Worm (Caenorhabditis elegans) whole organism, young adult: ENCODE data around the gene mnk-1.

Source experiments
- F55B11.4 ChIP-seq: sonication (generic microtip); optimal IDR thresholded peaks from 2 replicates; lab custom pipeline; 2016; ENCODE audit warnings: missing compliant biosample characterization, missing genetic modification characterization, borderline replicate concordance; ENCODE audit not compliant: insufficient read depth
- K12H6.12 ChIP-seq: fragments of 200-800 bp; sonication (Bioruptor generic); optimal IDR thresholded peaks from 2 replicates; lab custom pipeline; 2018; ENCODE audit warnings: mild to moderate bottlenecking, missing genetic modification characterization, missing compliant biosample characterization
- Y53F4B.3 ChIP-seq: fragments of 200-800 bp; sonication (Bioruptor generic); IDR thresholded peaks from 2 replicates; pipeline ENCODE4 v1.3.6; 2022; ENCODE audit warnings: missing genetic modification reagents, missing genetic modification characterization, missing compliant biosample characterization
- Y53G8AR.9 ChIP-seq: fragments of 200-800 bp; sonication (Bioruptor generic); conservative IDR thresholded peaks from 2 replicates; pipeline ENCODE4 v1.3.6; 2022; ENCODE audit warnings: missing genetic modification reagents, missing genetic modification characterization, missing compliant biosample characterization
- Y67H2A.10 ChIP-seq: fragments of 200-800 bp; sonication (Bioruptor generic); conservative IDR thresholded peaks from 2 replicates; pipeline ENCODE4 v1.3.6; 2022; ENCODE audit warnings: missing genetic modification reagents, missing genetic modification characterization, missing compliant biosample characterization
- Y79H2A.3 ChIP-seq: fragments of 200-800 bp; sonication (Bioruptor generic); conservative IDR thresholded peaks from 2 replicates; pipeline ENCODE4 v1.3.6; 2022; ENCODE audit warnings: missing genetic modification reagents, missing genetic modification characterization, missing compliant biosample characterization
- Y95B8A.8 ChIP-seq: fragments of 200-800 bp; sonication (Bioruptor generic); IDR thresholded peaks from 2 replicates; pipeline ENCODE4 v1.3.6; 2022; ENCODE audit warnings: missing genetic modification reagents, missing genetic modification characterization, missing compliant biosample characterization
- ama-1 ChIP-seq, 3 experiments: fragments of 150-350 bp in 1 of 3; sonication (generic microtip) in 2 of 3; optimal IDR thresholded peaks; 2 replicates each; lab custom pipeline; 2014 to 2018; ENCODE audit warnings: missing biosample characterization in 2 of 3, missing genetic modification characterization in 2 of 3, missing genetic modification reagents in 2 of 3
- attf-3 ChIP-seq: fragments of 200-800 bp; sonication (Bioruptor generic); conservative IDR thresholded peaks from 2 replicates; pipeline ENCODE4 v1.3.6; 2022; ENCODE audit warnings: missing genetic modification reagents, missing genetic modification characterization, missing compliant biosample characterization
- attf-6 ChIP-seq: fragments of 200-800 bp; sonication (Bioruptor generic); IDR thresholded peaks from 2 replicates; pipeline ENCODE4 v1.3.6; 2022; ENCODE audit warnings: missing genetic modification reagents, missing genetic modification characterization, missing compliant biosample characterization
- cebp-1 ChIP-seq, 2 experiments: fragments of 200-800 bp in 1 of 2; sonication (Bioruptor generic) in 1 of 2; sonication (generic microtip) in 1 of 2; IDR thresholded peaks in 1 of 2; optimal IDR thresholded peaks in 1 of 2; 2 replicates each; pipeline versions ENCODE4 v1.3.6 to Lab custom; 2017 to 2022; ENCODE audit warnings: missing compliant biosample characterization in 2 of 2, missing genetic modification characterization in 2 of 2, mild to moderate bottlenecking in 1 of 2, missing genetic modification reagents in 1 of 2, moderate library complexity in 1 of 2
- ceh-100 ChIP-seq: fragments of 200-800 bp; sonication (Bioruptor generic); IDR thresholded peaks from 2 replicates; pipeline ENCODE4 v1.3.6; 2022; ENCODE audit warnings: missing genetic modification reagents, missing genetic modification characterization, missing compliant biosample characterization
- chd-7 ChIP-seq: sonication (generic microtip); optimal IDR thresholded peaks from 2 replicates; lab custom pipeline; 2016; ENCODE audit warnings: mild to moderate bottlenecking, missing genetic modification characterization, moderate library complexity, missing compliant biosample characterization
- dpff-1 ChIP-seq: sonication (generic microtip); optimal IDR thresholded peaks from 2 replicates; lab custom pipeline; 2017; ENCODE audit warnings: mild to moderate bottlenecking, missing genetic modification characterization, missing compliant biosample characterization
- efl-1 ChIP-seq: fragments of 150-350 bp; optimal IDR thresholded peaks from 2 replicates; lab custom pipeline; 2014; ENCODE audit warnings: missing biosample characterization, missing genetic modification reagents, missing genetic modification characterization
- hlh-12 ChIP-seq: sonication (generic microtip); optimal IDR thresholded peaks from 2 replicates; lab custom pipeline; 2016; ENCODE audit warnings: missing genetic modification characterization, missing compliant biosample characterization
- hmg-20 ChIP-seq: fragments of 200-800 bp; sonication (Bioruptor generic); IDR thresholded peaks from 2 replicates; pipeline ENCODE4 v1.3.6; 2022; ENCODE audit warnings: missing genetic modification reagents, missing genetic modification characterization, missing compliant biosample characterization
- hsf-1 ChIP-seq: fragments of 200-800 bp; sonication (Bioruptor generic); IDR thresholded peaks from 2 replicates; pipeline ENCODE4 v1.3.6; 2022; ENCODE audit warnings: missing genetic modification reagents, missing genetic modification characterization, missing compliant biosample characterization
- lin-26 ChIP-seq: fragments of 200-800 bp; sonication (Bioruptor generic); IDR thresholded peaks from 2 replicates; pipeline ENCODE4 v1.3.6; 2022; ENCODE audit warnings: missing genetic modification reagents, missing genetic modification characterization, missing compliant biosample characterization
- lin-35 ChIP-seq, 3 experiments: fragments of 150-350 bp in 2 of 3; sonication (generic microtip) in 1 of 3; optimal IDR thresholded peaks; 2 replicates each; lab custom pipeline; 2014 to 2018; ENCODE audit warnings: missing biosample characterization in 3 of 3, missing genetic modification characterization in 3 of 3, missing genetic modification reagents in 3 of 3
- lin-40 ChIP-seq: sonication (generic microtip); optimal IDR thresholded peaks from 2 replicates; lab custom pipeline; 2016; ENCODE audit warnings: missing genetic modification characterization, mild to moderate bottlenecking, missing compliant biosample characterization, missing genotype, missing genetic modification reagents
- lir-1 ChIP-seq: fragments of 200-800 bp; sonication (Bioruptor generic); conservative IDR thresholded peaks from 2 replicates; pipeline ENCODE4 v1.3.6; 2022; ENCODE audit warnings: missing genetic modification reagents, missing genetic modification characterization, missing compliant biosample characterization
- lsl-1 ChIP-seq: fragments of 200-800 bp; sonication (Bioruptor generic); optimal IDR thresholded peaks from 2 replicates; lab custom pipeline; 2018; ENCODE audit warnings: mild to moderate bottlenecking, missing genetic modification characterization, moderate library complexity, missing compliant biosample characterization
- lsy-27 ChIP-seq: sonication (generic microtip); optimal IDR thresholded peaks from 2 replicates; lab custom pipeline; 2017; ENCODE audit warnings: missing genetic modification characterization, mild to moderate bottlenecking, missing compliant biosample characterization, antibody characterized with exemption, missing genotype, borderline replicate concordance; ENCODE audit not compliant: insufficient read depth
- madf-10 ChIP-seq: sonication (generic microtip); optimal IDR thresholded peaks from 2 replicates; lab custom pipeline; 2016; ENCODE audit warnings: mild to moderate bottlenecking, missing genetic modification characterization, missing compliant biosample characterization
- madf-3 ChIP-seq: fragments of 200-800 bp; sonication (Bioruptor generic); IDR thresholded peaks from 2 replicates; pipeline ENCODE4 v1.3.6; 2022; ENCODE audit warnings: missing genetic modification reagents, missing genetic modification characterization, missing compliant biosample characterization
- madf-6 ChIP-seq: fragments of 200-800 bp; sonication (Bioruptor generic); IDR thresholded peaks from 2 replicates; pipeline ENCODE4 v1.3.6; 2022; ENCODE audit warnings: missing genetic modification reagents, missing genetic modification characterization, missing compliant biosample characterization
- mes-4 ChIP-seq: sonication (generic microtip); optimal IDR thresholded peaks from 2 replicates; lab custom pipeline; 2016; ENCODE audit warnings: missing genotype, missing genetic modification characterization, missing compliant biosample characterization
- nfya-1 ChIP-seq: sonication (generic microtip); optimal IDR thresholded peaks from 2 replicates; lab custom pipeline; 2017; ENCODE audit warnings: antibody characterized with exemption, missing compliant biosample characterization, missing genetic modification characterization, borderline replicate concordance; ENCODE audit not compliant: insufficient read depth
- nfyb-1 ChIP-seq: fragments of 200-800 bp; sonication (Bioruptor generic); IDR thresholded peaks from 2 replicates; pipeline ENCODE4 v1.3.6; 2022; ENCODE audit warnings: missing genetic modification reagents, missing genetic modification characterization, missing compliant biosample characterization
- rcor-1 ChIP-seq: fragments of 200-800 bp; sonication (Bioruptor generic); IDR thresholded peaks from 2 replicates; pipeline ENCODE4 v1.3.6; 2022; ENCODE audit warnings: missing genetic modification reagents, missing genetic modification characterization, missing compliant biosample characterization
- snpc-3.4 ChIP-seq: sonication (generic microtip); optimal IDR thresholded peaks from 2 replicates; lab custom pipeline; 2017; ENCODE audit warnings: missing genetic modification characterization, mild to moderate bottlenecking, missing compliant biosample characterization, antibody characterized with exemption, moderate library complexity, missing genotype, missing genetic modification reagents
- tlf-1 ChIP-seq: fragments of 200-800 bp; sonication (Bioruptor generic); optimal IDR thresholded peaks from 2 replicates; lab custom pipeline; 2018; ENCODE audit warnings: mild to moderate bottlenecking, missing genetic modification characterization, missing compliant biosample characterization
- zfh-2 ChIP-seq: fragments of 200-800 bp; sonication (Bioruptor generic); conservative IDR thresholded peaks from 2 replicates; pipeline ENCODE4 v1.3.6; 2022; ENCODE audit warnings: missing genetic modification reagents, missing genetic modification characterization, missing compliant biosample characterization
- zim-3 ChIP-seq: sonication (generic microtip); optimal IDR thresholded peaks from 2 replicates; lab custom pipeline; 2017; ENCODE audit warnings: mild to moderate bottlenecking, missing genetic modification characterization, moderate library complexity, missing compliant biosample characterization
- ztf-18 ChIP-seq: sonication (generic microtip); optimal IDR thresholded peaks from 2 replicates; lab custom pipeline; 2016; ENCODE audit warnings: missing genotype, mild to moderate bottlenecking, missing genetic modification characterization, missing compliant biosample characterization
- ztf-25 ChIP-seq: fragments of 200-800 bp; sonication (Bioruptor generic); IDR thresholded peaks from 2 replicates; pipeline ENCODE4 v1.3.6; 2022; ENCODE audit warnings: missing genetic modification reagents, missing genetic modification characterization, missing compliant biosample characterization
- ztf-26 ChIP-seq: sonication (generic microtip); optimal IDR thresholded peaks from 2 replicates; lab custom pipeline; 2017; ENCODE audit warnings: missing genetic modification characterization, missing compliant biosample characterization
- ztf-28 ChIP-seq: fragments of 200-800 bp; sonication (Bioruptor generic); IDR thresholded peaks from 2 replicates; pipeline ENCODE4 v1.3.6; 2022; ENCODE audit warnings: missing genetic modification reagents, missing genetic modification characterization, missing compliant biosample characterization

The mnk-1 gene

DNA sequence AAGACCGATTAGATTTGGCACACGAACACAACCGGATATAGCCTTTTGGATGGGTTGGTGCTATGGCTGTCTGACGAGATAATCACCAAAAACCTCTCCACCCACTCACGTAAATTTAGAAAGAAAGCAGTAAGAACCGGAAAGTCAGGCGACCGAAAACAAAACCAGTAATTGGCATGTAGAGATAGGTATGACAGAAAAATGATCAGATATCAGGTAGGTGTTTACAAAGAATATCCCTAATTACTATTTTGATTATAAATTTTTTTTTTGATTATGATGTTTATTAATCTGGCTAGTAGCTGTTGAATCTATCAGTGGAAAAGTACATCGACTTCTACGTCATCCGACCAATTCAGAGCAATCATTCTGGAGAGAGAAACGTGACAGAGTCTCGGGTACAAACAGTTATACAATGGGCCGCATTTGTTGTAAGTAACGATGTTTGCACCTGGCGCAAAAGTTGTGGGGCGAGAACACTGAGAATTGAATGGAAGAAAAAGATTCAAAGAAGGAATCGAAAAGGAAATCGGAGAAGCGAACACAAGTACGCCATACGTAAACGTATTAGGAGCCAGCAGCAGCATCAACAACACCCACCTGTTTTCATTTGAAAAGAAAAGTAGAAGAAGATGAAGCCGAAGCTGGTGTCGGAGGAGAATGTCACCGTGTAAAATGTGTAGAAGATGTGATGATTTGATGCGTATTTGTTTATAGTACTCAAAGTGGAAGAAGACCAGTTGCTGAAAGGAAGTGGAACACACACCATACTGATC lies 3.8 kb downstream of the mnk-1 start (continued):
- TF ChIP-seq lsy-27 (no peak), lsl-1 (no peak), efl-1 (GFP tag; lab: Kevin White, UChicago) (no peak), hmg-20 (GFP tag; lab: Robert Waterston, UW) (no peak), chd-7 (peak; percentile 29), ztf-26 (tag; lab: Kevin White, UChicago) (peak; percentile 8), hsf-1 (GFP tag; lab: Robert Waterston, UW) (no peak), lin-26 (GFP tag; lab: Robert Waterston, UW) (0 out of 2 replicates have a peak, but pooled peaks have one; percentile 14), hlh-12 (tag; lab: Kevin White, UChicago) (no peak), zfh-2 (GFP tag; lab: Robert Waterston, UW) (no peak), Y95B8A.8 (no peak), ztf-18 (tag; lab: Kevin White, UChicago) (no peak), tlf-1 (GFP tag; lab: Kevin White, UChicago) (no peak), dpff-1 (no peak)

DNA sequence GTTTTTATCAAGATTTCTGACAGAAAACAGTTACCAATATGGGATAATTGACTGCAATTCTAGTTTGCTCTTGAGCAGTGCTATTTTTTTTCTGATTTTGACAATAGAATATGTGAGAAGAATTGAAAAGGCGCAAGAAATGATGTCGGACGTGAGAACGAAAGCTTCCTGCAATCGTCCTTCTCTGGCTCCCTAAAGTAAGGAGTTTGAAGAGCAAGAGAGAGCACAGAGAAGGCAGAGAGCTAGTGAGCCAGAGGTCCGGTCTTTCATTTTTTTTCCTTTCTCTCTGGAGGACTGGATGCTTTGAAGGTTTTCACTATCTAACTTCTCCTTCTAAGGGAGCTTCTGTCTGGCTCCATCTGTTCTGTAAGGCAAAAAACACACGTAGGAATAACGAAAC lies 4.7 kb downstream of the mnk-1 start:
- TF ChIP-seq ama-1 (optimal IDR thresholded peaks at IDR 0.05; lab: Kevin White, UChicago): peak; percentile 82
- TF ChIP-seq ama-1 (GFP tag; optimal IDR thresholded peaks at IDR 0.05; lab: Kevin White, UChicago): no peak
- no peak for TF ChIP-seq Y53F4B.3 (GFP tag; lab: Robert Waterston, UW)
- no peak for TF ChIP-seq Y53G8AR.9 (GFP tag; lab: Robert Waterston, UW)
- TF ChIP-seq lsy-27: no peak
- TF ChIP-seq cebp-1 (GFP tag; IDR thresholded peaks at IDR 0.05; lab: Robert Waterston, UW): no peak
- peak; percentile 9 for TF ChIP-seq cebp-1 (tag; optimal IDR thresholded peaks at IDR 0.05; lab: Kevin White, UChicago)
- TF ChIP-seq lir-1 (GFP tag; lab: Robert Waterston, UW): no peak
- TF ChIP-seq zfh-2 (GFP tag; lab: Robert Waterston, UW): peak; percentile 17; the same call in 1 of the 2 replicates
- no peak for TF ChIP-seq mes-4 (tag; lab: Kevin White, UChicago)

DNA sequence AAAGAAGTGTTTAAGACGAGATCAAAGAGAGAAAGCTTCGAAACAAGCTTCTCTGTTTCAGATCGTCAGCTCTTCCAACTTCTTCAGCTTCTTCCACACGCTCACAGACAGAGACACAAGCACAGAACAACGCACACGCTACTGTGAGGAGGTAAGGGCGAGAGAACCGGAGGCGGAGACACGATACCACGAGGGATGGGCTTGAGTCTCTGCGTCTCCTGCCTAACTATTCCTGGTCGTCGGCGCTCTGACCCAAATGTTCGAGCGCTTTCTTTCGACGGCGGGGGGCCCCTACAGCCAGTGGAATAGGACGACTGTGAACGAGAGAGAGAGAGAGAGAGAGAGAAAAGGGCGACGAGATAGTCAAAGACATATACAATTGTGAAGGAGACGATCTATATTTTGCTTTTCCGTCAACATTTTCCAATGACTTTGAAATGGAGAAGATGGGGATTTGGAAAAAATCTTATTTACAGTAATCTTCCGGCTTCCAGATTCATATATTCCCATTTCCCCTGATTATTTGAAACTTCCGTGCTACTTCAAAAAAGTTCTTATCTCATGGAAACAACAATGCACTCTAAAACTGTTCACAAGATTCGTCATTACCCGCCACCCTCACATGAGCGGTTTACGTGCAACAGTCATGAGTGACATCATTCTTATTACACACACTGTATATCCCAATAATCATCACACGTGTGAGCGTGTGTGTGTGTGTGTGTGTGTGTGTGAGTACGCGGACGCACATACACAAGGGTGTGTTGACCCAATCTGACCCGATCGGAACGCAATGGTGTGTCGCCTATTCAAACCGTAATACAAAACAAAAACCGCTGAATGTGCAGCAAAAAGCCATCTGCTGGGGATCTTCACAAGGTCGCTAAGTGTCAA lies 5.8 kb downstream of the mnk-1 start:
- TF ChIP-seq zim-3 (tag; lab: Kevin White, UChicago) (peak; percentile 53), madf-6 (GFP tag; lab: Robert Waterston, UW) (no peak), nfya-1 (tag; lab: Kevin White, UChicago) (no peak), attf-6 (peak; percentile 56; the same call in 1 of the 2 replicates), hmg-20 (GFP tag; lab: Robert Waterston, UW) (no peak), nfyb-1 (GFP tag; lab: Robert Waterston, UW) (peak; percentile 55; the same call in 1 of the 2 replicates), ztf-25 (GFP tag; lab: Robert Waterston, UW) (0 out of 2 replicates have a peak, but pooled peaks have one; percentile 6), Y79H2A.3 (GFP tag; lab: Robert Waterston, UW) (no peak), snpc-3.4 (tag; lab: Kevin White, UChicago) (no peak), K12H6.12 (tag; lab: Kevin White, UChicago) (peak; percentile 90), lin-40 (tag; lab: Kevin White, UChicago) (peak; percentile 72), F55B11.4 (no peak), Y67H2A.10 (GFP tag; lab: Robert Waterston, UW) (peak; percentile 58; the same call in 1 of the 2 replicates), Y95B8A.8 (no peak; the same call in 1 of the 2 replicates), rcor-1 (GFP tag; lab: Robert Waterston, UW) (peak; percentile 65; the same call in 1 of the 2 replicates), lin-35 (GFP tag; optimal IDR thresholded peaks at IDR 0.05; lab: Kevin White, UChicago) (peak in 1 of 3 experiments; percentile 68), madf-10 (peak; percentile 67), ztf-28 (0 out of 2 replicates have a peak, but pooled peaks have one; percentile 17), madf-3 (no peak), attf-3 (GFP tag; lab: Robert Waterston, UW) (0 out of 2 replicates have a peak, but pooled peaks have one; percentile 30), ceh-100 (no peak; the same call in 1 of the 2 replicates)
